Worm (Caenorhabditis elegans): ENCODE data around the gene M163.1.

M163.1 gene

DNA sequence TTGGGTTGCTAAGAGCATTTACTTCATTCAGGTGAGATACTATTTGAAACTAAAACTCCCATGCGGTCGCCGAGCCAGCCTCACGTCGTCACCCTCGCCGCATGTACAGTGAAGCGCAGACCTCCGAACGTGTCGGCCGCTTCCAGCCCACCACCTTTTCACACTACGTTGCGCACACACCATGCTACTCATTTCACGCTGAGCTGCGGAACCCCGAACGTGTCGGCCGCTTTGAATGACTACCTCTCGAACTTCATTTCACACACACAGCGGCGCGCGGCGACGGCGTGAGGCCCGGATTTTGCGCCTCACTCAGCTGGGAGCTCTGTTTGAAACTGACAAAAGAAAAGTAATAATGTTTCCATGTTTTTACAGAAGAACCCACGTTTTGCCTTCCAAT is 22.0 kb downstream of the M163.1 start:
- TF ChIP-seq F39B2.1 (GFP tag; IDR thresholded peaks at IDR 0.05), result no peak
- peak; percentile 78 for TF ChIP-seq zfh-2 (GFP tag; conservative IDR thresholded peaks at IDR 0.05)
- TF ChIP-seq hrde-1 (tag; optimal IDR thresholded peaks at IDR 0.05; ENCODE audit: borderline replicate concordance), result no peak
- TF ChIP-seq ceh-27 (GFP tag; optimal IDR thresholded peaks at IDR 0.05), result no peak
- no peak for TF ChIP-seq lin-54 (GFP tag; optimal IDR thresholded peaks at IDR 0.05)
- TF ChIP-seq egrh-3 (GFP tag; IDR thresholded peaks at IDR 0.05), result peak; percentile 50; the same call in 1 of the 2 replicates
- TF ChIP-seq snpc-4 (GFP tag; optimal IDR thresholded peaks at IDR 0.05), result no peak
- TF ChIP-seq snpc-4 (tag; optimal IDR thresholded peaks at IDR 0.05), result peak in 3 of 4 experiments; percentile 32 to 88 (median 82)
- no peak for TF ChIP-seq ama-1 (optimal IDR thresholded peaks at IDR 0.05)
- no peak for TF ChIP-seq ama-1 (GFP tag; optimal IDR thresholded peaks at IDR 0.05)
- TF ChIP-seq bed-2 (GFP tag; IDR thresholded peaks at IDR 0.05), result no peak
- no peak for TF ChIP-seq F37B4.10 (GFP tag; IDR thresholded peaks at IDR 0.05)

DNA sequence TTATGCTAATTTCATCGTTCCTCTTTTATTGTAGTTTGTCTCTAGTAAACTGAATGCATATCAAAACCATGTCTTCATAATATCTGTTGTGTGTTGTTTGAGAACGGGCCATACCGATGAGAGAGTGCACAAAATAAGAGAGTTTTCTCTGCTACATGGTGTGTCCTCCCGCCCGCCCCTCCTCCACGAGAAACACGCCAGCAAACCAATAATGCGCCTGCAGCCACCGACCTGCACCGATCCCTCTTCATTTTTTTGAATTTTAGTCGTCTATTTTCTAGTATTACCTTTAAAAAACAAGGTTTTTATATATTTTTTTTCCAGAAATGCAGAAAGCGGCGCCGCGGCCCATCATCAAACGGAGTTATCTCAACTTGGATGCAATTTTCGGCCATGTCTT is 23.4 kb downstream of the M163.1 start, which contains the start of gene gfi-3:
TSS of gene gfi-3 (plus strand) at position 325 of the 400 bp plus-strand sequence.
- TF ChIP-seq egl-44 (GFP tag; IDR thresholded peaks at IDR 0.05) (no peak), ets-4 (GFP tag; optimal IDR thresholded peaks at IDR 0.05) (no peak), ceh-91 (GFP tag; IDR thresholded peaks at IDR 0.05) (no peak), K11D2.4 (GFP tag; IDR thresholded peaks at IDR 0.05) (0 out of 2 replicates have a peak, but pooled peaks have one; percentile 19), repo-1 (tag; optimal IDR thresholded peaks at IDR 0.05) (no peak), T07F8.4 (tag; optimal IDR thresholded peaks at IDR 0.05) (no peak), zim-3 (tag; optimal IDR thresholded peaks at IDR 0.05) (no peak), ceh-27 (GFP tag; optimal IDR thresholded peaks at IDR 0.05) (peak; percentile 70), madf-8 (GFP tag; conservative IDR thresholded peaks at IDR 0.05) (no peak), tlf-1 (GFP tag; optimal IDR thresholded peaks at IDR 0.05) (no peak), ztf-25 (GFP tag; IDR thresholded peaks at IDR 0.05) (no peak), egl-18 (GFP tag; IDR thresholded peaks at IDR 0.05) (no peak), rcor-1 (GFP tag; IDR thresholded peaks at IDR 0.05) (0 out of 2 replicates have a peak, but pooled peaks have one; percentile 32), sea-2 (GFP tag; IDR thresholded peaks at IDR 0.05) (no peak), lsl-1 (GFP tag; optimal IDR thresholded peaks at IDR 0.05) (no peak), lin-35 (GFP tag; optimal IDR thresholded peaks at IDR 0.05) (peak in 1 of 3 experiments; percentile 71), ztf-6 (GFP tag; IDR thresholded peaks at IDR 0.05) (no peak), xnd-1 (tag; optimal IDR thresholded peaks at IDR 0.05) (no peak), F55B11.4 (tag; optimal IDR thresholded peaks at IDR 0.05; ENCODE audit: borderline replicate concordance, insufficient read depth) (no peak), lsy-27 (tag; optimal IDR thresholded peaks at IDR 0.05; ENCODE audit: borderline replicate concordance, insufficient read depth) (no peak), ccch-3 (GFP tag; optimal IDR thresholded peaks at IDR 0.05) (no peak), zfh-2 (GFP tag; conservative IDR thresholded peaks at IDR 0.05) (peak; percentile 77), B0019.2 (GFP tag; conservative IDR thresholded peaks at IDR 0.05) (no peak), F57C9.4 (tag; optimal IDR thresholded peaks at IDR 0.05) (no peak), ztf-3 (GFP tag; optimal IDR thresholded peaks at IDR 0.05) (no peak), nhr-27 (tag; optimal IDR thresholded peaks at IDR 0.05) (no peak), attf-6 (GFP tag; IDR thresholded peaks at IDR 0.05) (no peak), him-1 (tag; optimal IDR thresholded peaks at IDR 0.05) (no peak), B0261.1 (tag; optimal IDR thresholded peaks at IDR 0.05) (peak; percentile 32), Y79H2A.3 (GFP tag; conservative IDR thresholded peaks at IDR 0.05) (no peak), attf-3 (GFP tag; conservative IDR thresholded peaks at IDR 0.05) (no peak), hrde-1 (tag; optimal IDR thresholded peaks at IDR 0.05; ENCODE audit: borderline replicate concordance) (no peak), ztf-26 (tag; optimal IDR thresholded peaks at IDR 0.05) (peak; percentile 39), ceh-79 (tag; optimal IDR thresholded peaks at IDR 0.05) (no peak), akir-1 (GFP tag; optimal IDR thresholded peaks at IDR 0.05) (no peak), snpc-4 (GFP tag; optimal IDR thresholded peaks at IDR 0.05) (no peak), snpc-4 (tag; optimal IDR thresholded peaks at IDR 0.05) (peak; percentile 67 to 92 (median 89)), cebp-2 (GFP tag; IDR thresholded peaks at IDR 0.05) (no peak), ama-1 (optimal IDR thresholded peaks at IDR 0.05) (no peak), ama-1 (GFP tag; optimal IDR thresholded peaks at IDR 0.05) (no peak), pbrm-1 (GFP tag; IDR thresholded peaks at IDR 0.05) (peak; percentile 76), lir-1 (GFP tag; conservative IDR thresholded peaks at IDR 0.05) (no peak)

All from whole organism, young adult.